Fruit fly (Drosophila melanogaster) whole organism, embryonic: ENCODE results near the gene Nup43.

Experiments used
- Bdp1 ChIP-seq: fragments of 200-800 bp; sonication (Bioruptor generic); optimal IDR thresholded peaks from 3 replicates; lab custom pipeline; 2016; ENCODE audit warnings: missing biosample characterization, missing genetic modification characterization
- Blimp-1 ChIP-seq: fragments of 200-800 bp; sonication (Bioruptor generic); optimal IDR thresholded peaks from 3 replicates; lab custom pipeline; 2018; ENCODE audit warnings: missing biosample characterization, missing genetic modification characterization, mild to moderate bottlenecking, moderate library complexity, missing genetic modification reagents
- CG12299 ChIP-seq: fragments of 200-800 bp; sonication (Bioruptor generic); optimal IDR thresholded peaks from 2 replicates; lab custom pipeline; 2018; ENCODE audit warnings: missing biosample characterization, mild to moderate bottlenecking, missing genetic modification characterization
- CG13624 ChIP-seq: fragments of 200-800 bp; sonication (Bioruptor generic); optimal IDR thresholded peaks from 2 replicates; lab custom pipeline; 2016; ENCODE audit warnings: missing biosample characterization, missing genetic modification characterization
- CG14441 ChIP-seq: fragments of 200-800 bp; sonication (Bioruptor generic); IDR thresholded peaks from 2 replicates; pipeline ENCODE4 v1.3.6; 2022; ENCODE audit warnings: missing biosample characterization, missing genetic modification characterization
- CG15696 ChIP-seq: fragments of 200-800 bp; sonication (Bioruptor generic); optimal IDR thresholded peaks from 2 replicates; lab custom pipeline; 2019; ENCODE audit warnings: missing biosample characterization, mild to moderate bottlenecking, missing genetic modification characterization, moderate library complexity
- CG1603 ChIP-seq: fragments of 200-800 bp; sonication (Bioruptor generic); optimal IDR thresholded peaks from 2 replicates; lab custom pipeline; 2019; ENCODE audit warnings: missing biosample characterization, mild to moderate bottlenecking, missing genetic modification characterization, moderate library complexity
- CG17359 ChIP-seq: fragments of 200-800 bp; sonication (Bioruptor generic); optimal IDR thresholded peaks from 3 replicates; lab custom pipeline; 2018; ENCODE audit warnings: missing biosample characterization, mild to moderate bottlenecking, missing genetic modification characterization, moderate library complexity
- CG17361 ChIP-seq: fragments of 200-800 bp; sonication (Bioruptor generic); IDR thresholded peaks from 3 replicates; pipeline ENCODE4 v1.3.6; 2022; ENCODE audit warnings: missing biosample characterization, missing genetic modification characterization
- CG17568 ChIP-seq: fragments of 200-800 bp; sonication (Bioruptor generic); optimal IDR thresholded peaks from 2 replicates; lab custom pipeline; 2018; ENCODE audit warnings: missing biosample characterization, mild to moderate bottlenecking, missing genetic modification characterization, moderate library complexity
- CG18476 ChIP-seq: fragments of 200-800 bp; sonication (Bioruptor generic); optimal IDR thresholded peaks from 2 replicates; lab custom pipeline; 2016; ENCODE audit warnings: missing biosample characterization, mild to moderate bottlenecking, missing genetic modification characterization
- CG2678 ChIP-seq: fragments of 200-800 bp; sonication (Bioruptor generic); optimal IDR thresholded peaks from 3 replicates; lab custom pipeline; 2019; ENCODE audit warnings: missing biosample characterization, mild to moderate bottlenecking, missing genetic modification characterization, moderate library complexity
- CG31224 ChIP-seq: fragments of 200-800 bp; sonication (Bioruptor generic); IDR thresholded peaks from 2 replicates; pipeline ENCODE4 v1.3.6; 2022; ENCODE audit warnings: missing biosample characterization, missing genetic modification characterization
- CG31365 ChIP-seq: fragments of 200-800 bp; sonication (Bioruptor generic); optimal IDR thresholded peaks from 2 replicates; lab custom pipeline; 2018; ENCODE audit warnings: missing biosample characterization, mild to moderate bottlenecking, missing genetic modification characterization
- CG4820 ChIP-seq: fragments of 200-800 bp; sonication (Bioruptor generic); optimal IDR thresholded peaks from 3 replicates; lab custom pipeline; 2016; ENCODE audit warnings: missing biosample characterization, missing genetic modification characterization
- CG4854 ChIP-seq: fragments of 200-800 bp; sonication (Bioruptor generic); optimal IDR thresholded peaks from 2 replicates; lab custom pipeline; 2016; ENCODE audit warnings: missing biosample characterization, missing genetic modification characterization, inconsistent platforms
- CG6654 ChIP-seq: fragments of 200-800 bp; sonication (Bioruptor generic); optimal IDR thresholded peaks from 2 replicates; lab custom pipeline; 2017; ENCODE audit warnings: missing biosample characterization, mild to moderate bottlenecking, missing genetic modification characterization
- CG8388 ChIP-seq: fragments of 200-800 bp; sonication (Bioruptor generic); optimal IDR thresholded peaks from 2 replicates; lab custom pipeline; 2019; ENCODE audit warnings: missing biosample characterization, mild to moderate bottlenecking, missing genetic modification characterization, moderate library complexity
- D19A ChIP-seq: fragments of 200-800 bp; optimal IDR thresholded peaks from 3 replicates; lab custom pipeline; 2019; ENCODE audit warnings: missing biosample characterization, mild to moderate bottlenecking, missing genetic modification characterization, moderate library complexity
- Hsf ChIP-seq: fragments of 200-800 bp; sonication (Bioruptor generic); optimal IDR thresholded peaks from 3 replicates; lab custom pipeline; 2016; ENCODE audit warnings: missing biosample characterization, missing genetic modification characterization
- Jarid2 ChIP-seq: fragments of 200-800 bp; sonication (Bioruptor generic); optimal IDR thresholded peaks from 3 replicates; lab custom pipeline; 2017; ENCODE audit warnings: mild to moderate bottlenecking, missing biosample characterization, missing genetic modification reagents, missing genetic modification characterization
- Lhr ChIP-seq: fragments of 200-800 bp; sonication (Bioruptor generic); optimal IDR thresholded peaks from 3 replicates; lab custom pipeline; 2017; ENCODE audit warnings: mild to moderate bottlenecking, missing biosample characterization, missing genetic modification reagents, missing genetic modification characterization
- MESR4 ChIP-seq: fragments of 200-800 bp; sonication (Bioruptor generic); optimal IDR thresholded peaks from 2 replicates; lab custom pipeline; 2018; ENCODE audit warnings: missing biosample characterization, mild to moderate bottlenecking, missing genetic modification characterization, moderate library complexity
- Mes4 ChIP-seq: fragments of 200-800 bp; sonication (Bioruptor generic); optimal IDR thresholded peaks from 2 replicates; lab custom pipeline; 2016; ENCODE audit warnings: missing biosample characterization, missing genetic modification characterization
- NC2α ChIP-seq: fragments of 200-800 bp; sonication (Bioruptor generic); optimal IDR thresholded peaks from 2 replicates; lab custom pipeline; 2016; ENCODE audit warnings: missing biosample characterization, missing genetic modification characterization
- Nf-YC ChIP-seq: fragments of 200-800 bp; optimal IDR thresholded peaks from 3 replicates; lab custom pipeline; 2019; ENCODE audit warnings: missing biosample characterization, mild to moderate bottlenecking, missing genetic modification characterization, moderate library complexity
- Opbp ChIP-seq: fragments of 200-800 bp; sonication (Bioruptor generic); IDR thresholded peaks from 3 replicates; pipeline ENCODE4 v1.3.6; 2022; ENCODE audit warnings: missing biosample characterization, missing genetic modification characterization; ENCODE audit not compliant: partially characterized antibody
- Xrp1 ChIP-seq: fragments of 200-800 bp; sonication (Bioruptor generic); IDR thresholded peaks from 2 replicates; pipeline ENCODE4 v1.3.6; 2022; ENCODE audit warnings: missing biosample characterization, missing genetic modification characterization
- ac ChIP-seq: fragments of 200-800 bp; sonication (Bioruptor generic); optimal IDR thresholded peaks from 3 replicates; lab custom pipeline; 2017; ENCODE audit warnings: missing biosample characterization, mild to moderate bottlenecking, missing genetic modification characterization
- ash1 ChIP-seq: fragments of 200-800 bp; sonication (Bioruptor generic); optimal IDR thresholded peaks from 2 replicates; lab custom pipeline; 2018; ENCODE audit warnings: missing biosample characterization, mild to moderate bottlenecking, missing genetic modification characterization
- bigmax ChIP-seq: fragments of 200-800 bp; sonication (Bioruptor generic); optimal IDR thresholded peaks from 2 replicates; lab custom pipeline; 2018; ENCODE audit warnings: missing biosample characterization, mild to moderate bottlenecking, missing genetic modification characterization
- crp ChIP-seq, 2 experiments: fragments of 200-800 bp; sonication (Bioruptor generic); optimal IDR thresholded peaks; 2 replicates in 1 of 2; 3 replicates in 1 of 2; lab custom pipeline; 2017; ENCODE audit warnings: missing biosample characterization in 2 of 2, missing genetic modification characterization in 2 of 2, mild to moderate bottlenecking in 1 of 2, moderate library complexity in 1 of 2
- dan ChIP-seq: fragments of 200-800 bp; sonication (Bioruptor generic); IDR thresholded peaks from 2 replicates; pipeline ENCODE4 v1.3.6; 2022; ENCODE audit warnings: missing biosample characterization, missing genetic modification characterization
- eyg ChIP-seq: fragments of 200-800 bp; sonication (Bioruptor generic); optimal IDR thresholded peaks from 3 replicates; lab custom pipeline; 2016; ENCODE audit warnings: missing biosample characterization, missing genetic modification characterization
- gcm ChIP-seq: fragments of 200-800 bp; sonication (Bioruptor generic); optimal IDR thresholded peaks from 2 replicates; lab custom pipeline; 2019; ENCODE audit warnings: missing biosample characterization, mild to moderate bottlenecking, missing genetic modification characterization, moderate library complexity
- insv ChIP-seq, 2 experiments: fragments of 200-800 bp; sonication (Bioruptor generic); optimal IDR thresholded peaks; 3 replicates each; lab custom pipeline; 2016 to 2018; ENCODE audit warnings: missing biosample characterization in 2 of 2, missing genetic modification characterization in 2 of 2
- lbe ChIP-seq: fragments of 200-800 bp; sonication (Bioruptor generic); optimal IDR thresholded peaks from 2 replicates; lab custom pipeline; 2016; ENCODE audit warnings: missing biosample characterization, mild to moderate bottlenecking, missing genetic modification characterization
- nerfin-1 ChIP-seq: fragments of 200-800 bp; sonication (Bioruptor generic); optimal IDR thresholded peaks from 3 replicates; lab custom pipeline; 2019; ENCODE audit warnings: missing biosample characterization, mild to moderate bottlenecking, missing genetic modification characterization, moderate library complexity
- nmo ChIP-seq: fragments of 200-800 bp; sonication (Bioruptor generic); optimal IDR thresholded peaks from 2 replicates; lab custom pipeline; 2018; ENCODE audit warnings: missing biosample characterization, mild to moderate bottlenecking, missing genetic modification characterization, moderate library complexity
- oc ChIP-seq: fragments of 200-800 bp; sonication (Bioruptor generic); optimal IDR thresholded peaks from 2 replicates; lab custom pipeline; 2018; ENCODE audit warnings: missing biosample characterization, mild to moderate bottlenecking, missing genetic modification characterization, moderate library complexity
- onecut ChIP-seq: fragments of 200-800 bp; sonication (Bioruptor generic); IDR thresholded peaks from 2 replicates; pipeline ENCODE4 v1.3.6; 2022; ENCODE audit warnings: missing biosample characterization, missing genetic modification characterization
- peb ChIP-seq: fragments of 200-800 bp; sonication (Bioruptor generic); IDR thresholded peaks from 2 replicates; pipeline ENCODE4 v1.3.6; 2022; ENCODE audit warnings: missing biosample characterization, missing genetic modification characterization
- phol ChIP-seq: fragments of 200-800 bp; sonication (Bioruptor generic); optimal IDR thresholded peaks from 3 replicates; lab custom pipeline; 2018; ENCODE audit warnings: missing biosample characterization, mild to moderate bottlenecking, missing genetic modification characterization, moderate library complexity
- pita ChIP-seq: fragments of 200-800 bp; sonication (Bioruptor generic); optimal IDR thresholded peaks from 2 replicates; lab custom pipeline; 2017; ENCODE audit warnings: missing biosample characterization, mild to moderate bottlenecking, missing genetic modification characterization
- sim ChIP-seq: fragments of 200-800 bp; sonication (Bioruptor generic); IDR thresholded peaks from 2 replicates; pipeline ENCODE4 v1.3.6; 2022; ENCODE audit warnings: missing biosample characterization, missing genetic modification characterization
- sisA ChIP-seq: fragments of 200-800 bp; sonication (Bioruptor generic); IDR thresholded peaks from 2 replicates; pipeline ENCODE4 v1.3.6; 2022; ENCODE audit warnings: missing biosample characterization, missing genetic modification characterization
- tup ChIP-seq: fragments of 200-800 bp; sonication (Bioruptor generic); optimal IDR thresholded peaks from 2 replicates; lab custom pipeline; 2016; ENCODE audit warnings: missing biosample characterization, mild to moderate bottlenecking, missing genetic modification characterization, moderate library complexity
- twi ChIP-seq: fragments of 200-800 bp; optimal IDR thresholded peaks from 2 replicates; lab custom pipeline; 2019; ENCODE audit warnings: missing biosample characterization, mild to moderate bottlenecking, missing genetic modification characterization, moderate library complexity
- wek ChIP-seq: fragments of 200-800 bp; sonication (Bioruptor generic); optimal IDR thresholded peaks from 3 replicates; lab custom pipeline; 2018; ENCODE audit warnings: missing biosample characterization, mild to moderate bottlenecking, missing genetic modification characterization, moderate library complexity
- zen2 ChIP-seq: fragments of 200-800 bp; sonication (Bioruptor generic); IDR thresholded peaks from 3 replicates; pipeline ENCODE4 v1.3.6; 2022; ENCODE audit warnings: missing biosample characterization, missing genetic modification characterization; ENCODE audit not compliant: partially characterized antibody

The Nup43 gene

dm6 chr3R:18404713-18405112 lies 38.3 kb downstream of the Nup43 start, which contains the start of gene CG7685 (continued):
- peak in 1 of 2 experiments; percentile 60 for TF ChIP-seq crp (GFP tag; optimal IDR thresholded peaks at IDR 0.05; lab: Kevin White, UChicago)
- TF ChIP-seq oc (tag; lab: Kevin White, UChicago) = no peak
- TF ChIP-seq Opbp (GFP tag; lab: Robert Waterston, UW) = 0 out of 3 replicates have a peak, but pooled peaks have one; percentile 6
- peak; percentile 71 for TF ChIP-seq Xrp1
- peak; percentile 8 for TF ChIP-seq Mes4 (GFP tag; lab: Kevin White, UChicago)
- peak; percentile 63 for TF ChIP-seq CG17359 (tag; lab: Kevin White, UChicago)
- TF ChIP-seq sim (GFP tag; lab: Robert Waterston, UW) = no peak
- peak; percentile 30 for TF ChIP-seq twi (tag; lab: Kevin White, UChicago)
- TF ChIP-seq CG13624 (GFP tag; lab: Kevin White, UChicago) = peak; percentile 59
- peak; percentile 32 for TF ChIP-seq CG18476
- TF ChIP-seq CG31365 (tag; lab: Kevin White, UChicago) = peak; percentile 14
- TF ChIP-seq Hsf (GFP tag; lab: Kevin White, UChicago) = peak; percentile 56
- peak; percentile 57 for TF ChIP-seq CG12299 (tag; lab: Kevin White, UChicago)
- TF ChIP-seq D19A (tag; lab: Kevin White, UChicago) = peak; percentile 58
- TF ChIP-seq peb (GFP tag; lab: Robert Waterston, UW) = no peak
- peak; percentile 21 for TF ChIP-seq ash1 (GFP tag; lab: Kevin White, UChicago)
- no peak for TF ChIP-seq bigmax (GFP tag; lab: Kevin White, UChicago)
- no peak for TF ChIP-seq zen2 (GFP tag; lab: Robert Waterston, UW)
- peak; percentile 69 for TF ChIP-seq Nf-YC (tag; lab: Kevin White, UChicago)
- TF ChIP-seq dan (GFP tag; lab: Robert Waterston, UW) = no peak
- TF ChIP-seq tup = peak; percentile 50
- TF ChIP-seq CG1603 (tag; lab: Kevin White, UChicago) = peak; percentile 66
- TF ChIP-seq Jarid2 (GFP tag; lab: Kevin White, UChicago) = no peak
- peak; percentile 68 for TF ChIP-seq CG4854 (GFP tag; lab: Kevin White, UChicago)
- peak; percentile 38 for TF ChIP-seq Blimp-1 (GFP tag; lab: Kevin White, UChicago)
- TF ChIP-seq onecut = peak; percentile 63
- peak; percentile 50 for TF ChIP-seq phol
- peak; percentile 63 for TF ChIP-seq eyg (GFP tag; lab: Kevin White, UChicago)
- TF ChIP-seq CG31224 (GFP tag; lab: Robert Waterston, UW) = no peak
- TF ChIP-seq CG6654 = no peak
- TF ChIP-seq insv (GFP tag; optimal IDR thresholded peaks at IDR 0.05; lab: Kevin White, UChicago) = peak in 1 of 2 experiments; percentile 29
- TF ChIP-seq Lhr (GFP tag; lab: Kevin White, UChicago) = peak; percentile 19
- TF ChIP-seq nerfin-1 (tag; lab: Kevin White, UChicago) = peak; percentile 44
- peak; percentile 21 for TF ChIP-seq Bdp1
- TF ChIP-seq CG8388 (GFP tag; lab: Kevin White, UChicago) = peak; percentile 47
- TF ChIP-seq CG15696 = peak; percentile 55
- TF ChIP-seq CG2678 (tag; lab: Kevin White, UChicago) = peak; percentile 68
- peak; percentile 57 for TF ChIP-seq MESR4 (GFP tag; lab: Kevin White, UChicago)
- peak; percentile 44 for TF ChIP-seq gcm (GFP tag; lab: Kevin White, UChicago)
- no peak for TF ChIP-seq CG17568
- no peak for TF ChIP-seq pita (GFP tag; lab: Kevin White, UChicago)
- peak; percentile 45 for TF ChIP-seq nmo (GFP tag; lab: Kevin White, UChicago)
- TF ChIP-seq lbe (GFP tag; lab: Kevin White, UChicago) = peak; percentile 74
- TF ChIP-seq CG14441 (GFP tag; lab: Robert Waterston, UW) = peak; percentile 47
- TF ChIP-seq sisA (GFP tag; lab: Robert Waterston, UW) = 0 out of 2 replicates have a peak, but pooled peaks have one; percentile 32
- no peak for TF ChIP-seq wek (GFP tag; lab: Kevin White, UChicago)
- peak; percentile 19 for TF ChIP-seq CG4820 (GFP tag; lab: Kevin White, UChicago)
- peak; percentile 58; the same call in 1 of the 3 replicates for TF ChIP-seq CG17361 (GFP tag; lab: Robert Waterston, UW)
- no peak for TF ChIP-seq NC2α (GFP tag; lab: Kevin White, UChicago)
- no peak for TF ChIP-seq ac (GFP tag; lab: Kevin White, UChicago)
